Worm (Caenorhabditis elegans) whole organism, L4 larva: ENCODE data around the gene mesp-1.

Experiments
- F37D6.2 ChIP-seq: sonication (generic microtip); optimal IDR thresholded peaks from 2 replicates; lab custom pipeline; 2016; ENCODE audit warnings: mild to moderate bottlenecking, missing genetic modification characterization, missing compliant biosample characterization
- F44E2.7 ChIP-seq: fragments of 200-800 bp; sonication (Bioruptor generic); IDR thresholded peaks from 2 replicates; pipeline ENCODE4 v2.1.2; 2022; ENCODE audit warnings: missing genetic modification characterization, missing compliant biosample characterization
- R02D3.7 ChIP-seq: fragments of 150-350 bp; sonication (generic microtip); optimal IDR thresholded peaks from 3 replicates; lab custom pipeline; 2014; ENCODE audit warnings: missing biosample characterization, missing genetic modification characterization
- T26A8.4 ChIP-seq: fragments of 200-800 bp; sonication (Bioruptor generic); IDR thresholded peaks from 2 replicates; pipeline ENCODE4 v1.3.6; 2022; ENCODE audit warnings: missing genetic modification characterization, missing compliant biosample characterization
- Y48G9A.11 ChIP-seq: fragments of 200-800 bp; sonication (Bioruptor generic); IDR thresholded peaks from 2 replicates; pipeline ENCODE4 v1.3.6; 2022; ENCODE audit warnings: missing genetic modification reagents, missing genetic modification characterization, missing compliant biosample characterization
- Y75B8A.6 ChIP-seq: fragments of 200-800 bp; sonication (Bioruptor generic); IDR thresholded peaks from 2 replicates; pipeline ENCODE4 v1.3.6; 2022; ENCODE audit warnings: missing genetic modification reagents, missing genetic modification characterization, missing compliant biosample characterization
- ZK546.5 ChIP-seq, 2 experiments: sonication (generic microtip); optimal IDR thresholded peaks; 2 replicates each; lab custom pipeline; 2017; ENCODE audit warnings: missing biosample characterization in 2 of 2, missing genetic modification characterization in 2 of 2
- aha-1 ChIP-seq: fragments of 150-350 bp; peaks from one replicate; lab custom pipeline; 2014; ENCODE audit warnings: missing biosample characterization, missing genetic modification characterization
- arid-1 ChIP-seq: fragments of 200-800 bp; sonication (Bioruptor generic); conservative IDR thresholded peaks from 2 replicates; pipeline ENCODE4 v1.3.6; 2022; ENCODE audit warnings: missing genetic modification reagents, missing genetic modification characterization, missing compliant biosample characterization
- attf-4 ChIP-seq: sonication (generic microtip); optimal IDR thresholded peaks from 3 replicates; lab custom pipeline; 2017; ENCODE audit warnings: missing biosample characterization, missing genetic modification characterization
- ceh-20 ChIP-seq: fragments of 200-800 bp; sonication (Bioruptor generic); IDR thresholded peaks from 2 replicates; pipeline ENCODE4 v1.3.6; 2022; ENCODE audit warnings: missing genetic modification reagents, missing genetic modification characterization, missing compliant biosample characterization
- ceh-44 ChIP-seq: fragments of 200-800 bp; sonication (Bioruptor generic); IDR thresholded peaks from 2 replicates; pipeline ENCODE4 v1.3.6; 2022; ENCODE audit warnings: missing genetic modification reagents, missing genetic modification characterization, missing compliant biosample characterization
- ceh-62 ChIP-seq: sonication (generic microtip); optimal IDR thresholded peaks from 2 replicates; lab custom pipeline; 2017; ENCODE audit warnings: missing biosample characterization, missing genetic modification characterization
- cey-2 ChIP-seq: sonication (generic microtip); optimal IDR thresholded peaks from 3 replicates; lab custom pipeline; 2017; ENCODE audit warnings: missing genetic modification characterization, mild to moderate bottlenecking, missing compliant biosample characterization, antibody characterized with exemption, borderline replicate concordance; ENCODE audit not compliant: insufficient read depth
- ctbp-1 ChIP-seq: fragments of 200-800 bp; sonication (Bioruptor generic); IDR thresholded peaks from 2 replicates; pipeline ENCODE4 v1.3.6; 2022; ENCODE audit warnings: missing genetic modification reagents, missing genetic modification characterization, missing compliant biosample characterization
- daf-16 ChIP-seq, 3 experiments: sonication (generic microtip); optimal IDR thresholded peaks; 2 replicates each; lab custom pipeline; 2016 to 2017; ENCODE audit warnings: missing genetic modification characterization in 3 of 3, missing genetic modification reagents in 3 of 3, mild to moderate bottlenecking in 2 of 3, missing compliant biosample characterization in 2 of 3, missing biosample characterization in 1 of 3, moderate library complexity in 1 of 3
- daf-19 ChIP-seq: fragments of 200-800 bp; sonication (Bioruptor generic); conservative IDR thresholded peaks from 2 replicates; pipeline ENCODE4 v1.3.6; 2022; ENCODE audit warnings: missing genetic modification characterization, missing compliant biosample characterization
- dmd-9 ChIP-seq: fragments of 200-800 bp; sonication (Bioruptor generic); IDR thresholded peaks from 2 replicates; pipeline ENCODE4 v1.3.6; 2022; ENCODE audit warnings: missing genetic modification reagents, missing genetic modification characterization, missing compliant biosample characterization
- duxl-1 ChIP-seq: sonication (generic microtip); optimal IDR thresholded peaks from 2 replicates; lab custom pipeline; 2016; ENCODE audit warnings: mild to moderate bottlenecking, missing genetic modification characterization, moderate library complexity, missing compliant biosample characterization; ENCODE audit not compliant: poor library complexity
- egl-43 ChIP-seq: fragments of 200-800 bp; sonication (Bioruptor generic); IDR thresholded peaks from 2 replicates; pipeline ENCODE4 v1.3.6; 2022; ENCODE audit warnings: missing genetic modification reagents, missing genetic modification characterization, missing compliant biosample characterization
- fos-1 ChIP-seq: fragments of 150-350 bp; optimal IDR thresholded peaks from 2 replicates; lab custom pipeline; 2014; ENCODE audit warnings: missing biosample characterization, missing genetic modification characterization
- gei-8 ChIP-seq: fragments of 200-800 bp; sonication (Bioruptor generic); optimal IDR thresholded peaks from 2 replicates; lab custom pipeline; 2018; ENCODE audit warnings: mild to moderate bottlenecking, missing genetic modification characterization, missing compliant biosample characterization
- hlh-11 ChIP-seq: fragments of 200-800 bp; sonication (Bioruptor generic); optimal IDR thresholded peaks from 2 replicates; lab custom pipeline; 2018; ENCODE audit warnings: mild to moderate bottlenecking, missing genetic modification characterization, missing compliant biosample characterization
- jun-1 ChIP-seq: fragments of 150-350 bp; optimal IDR thresholded peaks from 2 replicates; lab custom pipeline; 2014; ENCODE audit warnings: missing biosample characterization, missing genetic modification reagents, missing genetic modification characterization
- lin-1 ChIP-seq: fragments of 200-800 bp; sonication (Bioruptor generic); IDR thresholded peaks from 2 replicates; pipeline ENCODE4 v1.3.6; 2022; ENCODE audit warnings: missing genetic modification reagents, missing genetic modification characterization, missing compliant biosample characterization
- lin-13 ChIP-seq: fragments of 150-350 bp; optimal IDR thresholded peaks from 2 replicates; lab custom pipeline; 2014; ENCODE audit warnings: missing biosample characterization, missing genetic modification reagents, missing genetic modification characterization
- lin-15B ChIP-seq: fragments of 150-350 bp; sonication (generic microtip); optimal IDR thresholded peaks from 3 replicates; lab custom pipeline; 2014; ENCODE audit warnings: missing biosample characterization, missing genetic modification characterization
- lin-38 ChIP-seq: fragments of 200-800 bp; sonication (Bioruptor generic); IDR thresholded peaks from 2 replicates; pipeline ENCODE4 v1.3.6; 2022; ENCODE audit warnings: missing genetic modification reagents, missing genetic modification characterization, missing compliant biosample characterization
- lsy-2 ChIP-seq, 2 experiments: fragments of 150-350 bp in 1 of 2; sonication (generic microtip) in 1 of 2; optimal IDR thresholded peaks; 2 replicates each; lab custom pipeline; 2014 to 2017; ENCODE audit warnings: missing biosample characterization in 2 of 2, missing genetic modification characterization in 2 of 2
- mes-2 ChIP-seq: sonication (generic microtip); optimal IDR thresholded peaks from 2 replicates; lab custom pipeline; 2016; ENCODE audit warnings: missing genotype, mild to moderate bottlenecking, missing genetic modification characterization, missing compliant biosample characterization; ENCODE audit not compliant: poor library complexity, severe bottlenecking
- mxl-2 ChIP-seq: fragments of 200-800 bp; sonication (Bioruptor generic); conservative IDR thresholded peaks from 2 replicates; pipeline ENCODE4 v1.3.6; 2022; ENCODE audit warnings: missing genetic modification reagents, missing genetic modification characterization, missing compliant biosample characterization
- mxl-3 ChIP-seq: fragments of 200-800 bp; sonication (Bioruptor generic); optimal IDR thresholded peaks from 2 replicates; lab custom pipeline; 2018; ENCODE audit warnings: mild to moderate bottlenecking, missing genetic modification characterization, missing compliant biosample characterization
- nhr-102 ChIP-seq: sonication (generic microtip); optimal IDR thresholded peaks from 2 replicates; lab custom pipeline; 2016; ENCODE audit warnings: mild to moderate bottlenecking, missing genetic modification characterization, moderate library complexity, missing compliant biosample characterization
- nhr-111 ChIP-seq: fragments of 200-800 bp; sonication (Bioruptor generic); optimal IDR thresholded peaks from 2 replicates; lab custom pipeline; 2018; ENCODE audit warnings: mild to moderate bottlenecking, missing genetic modification characterization, missing compliant biosample characterization
- nhr-25 ChIP-seq: sonication (generic microtip); optimal IDR thresholded peaks from 2 replicates; lab custom pipeline; 2017; ENCODE audit warnings: missing genetic modification characterization, mild to moderate bottlenecking, missing compliant biosample characterization, antibody characterized with exemption, moderate library complexity, borderline replicate concordance; ENCODE audit not compliant: insufficient read depth
- nhr-41 ChIP-seq: fragments of 200-800 bp; sonication (Bioruptor generic); IDR thresholded peaks from 2 replicates; pipeline ENCODE4 v1.3.6; 2022; ENCODE audit warnings: missing genetic modification reagents, missing genetic modification characterization, missing compliant biosample characterization
- nhr-42 ChIP-seq: fragments of 200-800 bp; sonication (Bioruptor generic); IDR thresholded peaks from 2 replicates; pipeline ENCODE4 v1.3.6; 2022; ENCODE audit warnings: missing genetic modification characterization, missing compliant biosample characterization
- nhr-6 ChIP-seq: fragments of 150-350 bp; optimal IDR thresholded peaks from 2 replicates; lab custom pipeline; 2014; ENCODE audit warnings: missing biosample characterization, missing genetic modification characterization
- nhr-77 ChIP-seq: fragments of 150-350 bp; optimal IDR thresholded peaks from 2 replicates; lab custom pipeline; 2014; ENCODE audit warnings: missing biosample characterization, missing genetic modification characterization
- saeg-2 ChIP-seq: fragments of 200-800 bp; sonication (Bioruptor generic); IDR thresholded peaks from 2 replicates; pipeline ENCODE4 v1.3.6; 2022; ENCODE audit warnings: missing genetic modification reagents, missing genetic modification characterization, missing compliant biosample characterization
- sdz-12 ChIP-seq: fragments of 200-800 bp; sonication (Bioruptor generic); optimal IDR thresholded peaks from 2 replicates; lab custom pipeline; 2018; ENCODE audit warnings: mild to moderate bottlenecking, missing genetic modification characterization, missing compliant biosample characterization
- set-16 ChIP-seq: fragments of 200-800 bp; sonication (Bioruptor generic); IDR thresholded peaks from 2 replicates; pipeline ENCODE4 v1.3.6; 2022; ENCODE audit warnings: missing genetic modification reagents, missing genetic modification characterization, missing compliant biosample characterization
- skn-1 ChIP-seq: fragments of 150-350 bp; optimal IDR thresholded peaks from 2 replicates; lab custom pipeline; 2014; ENCODE audit warnings: missing biosample characterization, missing genetic modification characterization
- tra-1 ChIP-seq: fragments of 200-800 bp; sonication (Bioruptor generic); IDR thresholded peaks from 2 replicates; pipeline ENCODE4 v1.3.6; 2022; ENCODE audit warnings: missing genetic modification reagents, missing genetic modification characterization, missing compliant biosample characterization
- unc-130 ChIP-seq: sonication (generic microtip); optimal IDR thresholded peaks from 2 replicates; lab custom pipeline; 2016; ENCODE audit warnings: missing genetic modification reagents, missing genetic modification characterization, missing compliant biosample characterization
- ztf-7 ChIP-seq: fragments of 150-350 bp; optimal IDR thresholded peaks from 2 replicates; lab custom pipeline; 2014; ENCODE audit warnings: missing biosample characterization, missing genetic modification characterization

Gene mesp-1

ce11 chrIV:8534997-8535414 lies 35.9 kb downstream of the mesp-1 start (continued):
- TF ChIP-seq tra-1 (GFP tag; lab: Robert Waterston, UW) (peak; percentile 40; the same call in 1 of the 2 replicates), F44E2.7 (no peak), hlh-11 (peak; percentile 91), mxl-3 (peak; percentile 64), mes-2 (tag; lab: Kevin White, UChicago) (peak; percentile 2)
- TF ChIP-seq, all 104 proteins: peak for 26

DNA sequence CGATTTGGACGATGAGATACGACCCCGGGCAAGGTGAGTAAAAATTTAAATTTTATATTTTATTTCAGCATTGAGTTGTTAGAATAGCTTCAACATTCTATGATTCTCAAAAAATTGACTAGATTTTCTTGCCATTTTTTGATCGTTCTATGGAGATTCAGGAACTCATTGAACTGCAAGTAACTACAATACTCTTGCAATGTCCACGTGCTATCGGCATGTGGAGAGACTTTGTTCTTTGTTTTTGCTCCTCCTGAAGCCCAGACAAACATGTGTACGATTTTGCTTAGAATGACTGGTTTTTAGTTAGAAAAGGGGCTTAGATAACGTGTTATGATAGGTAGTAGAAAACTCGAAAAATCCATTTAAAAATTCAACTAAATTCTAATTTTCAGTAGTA lies 36.8 kb downstream of the mesp-1 start:
- TF ChIP-seq Y48G9A.11, result no peak
- no peak for TF ChIP-seq ZK546.5 (tag; optimal IDR thresholded peaks at IDR 0.05; lab: Kevin White, UChicago)
- TF ChIP-seq egl-43 (GFP tag; lab: Robert Waterston, UW), result no peak
- TF ChIP-seq nhr-41 (GFP tag; lab: Robert Waterston, UW), result no peak
- no peak for TF ChIP-seq jun-1 (tag; lab: Kevin White, UChicago)
- TF ChIP-seq lin-38 (GFP tag; lab: Robert Waterston, UW), result 0 out of 2 replicates have a peak, but pooled peaks have one; percentile 6
- TF ChIP-seq ceh-62 (tag; lab: Kevin White, UChicago), result no peak
- TF ChIP-seq daf-16 (GFP tag; optimal IDR thresholded peaks at IDR 0.05; lab: Kevin White, UChicago), result no peak
- TF ChIP-seq daf-16 (tag; optimal IDR thresholded peaks at IDR 0.05; lab: Kevin White, UChicago), result peak; percentile 20
- no peak for TF ChIP-seq ceh-20
- peak; percentile 94 for TF ChIP-seq aha-1 (tag; lab: Kevin White, UChicago)
- TF ChIP-seq nhr-6, result no peak
- TF ChIP-seq unc-130 (GFP tag; lab: Kevin White, UChicago), result no peak
- no peak for TF ChIP-seq F37D6.2 (tag; lab: Kevin White, UChicago)

- TF ChIP-seq fos-1 (tag; lab: Kevin White, UChicago) (peak; percentile 6), ceh-20 (no peak), R02D3.7 (tag; lab: Kevin White, UChicago) (no peak), Y75B8A.6 (GFP tag; lab: Robert Waterston, UW) (0 out of 2 replicates have a peak, but pooled peaks have one; percentile 5), mxl-2 (GFP tag; lab: Robert Waterston, UW) (no peak), nhr-42 (no peak), gei-8 (GFP tag; lab: Kevin White, UChicago) (peak; percentile 1), ztf-7 (tag; lab: Kevin White, UChicago) (no peak), duxl-1 (tag; lab: Kevin White, UChicago) (no peak), ceh-44 (GFP tag; lab: Robert Waterston, UW) (no peak), dmd-9 (GFP tag; lab: Robert Waterston, UW) (no peak), lin-15B (tag; lab: Kevin White, UChicago) (no peak), daf-19 (no peak), lin-13 (GFP tag; lab: Kevin White, UChicago) (no peak), daf-16 (GFP tag; optimal IDR thresholded peaks at IDR 0.05; lab: Kevin White, UChicago) (peak in 1 of 2 experiments; percentile 38), daf-16 (tag; optimal IDR thresholded peaks at IDR 0.05; lab: Kevin White, UChicago) (peak; percentile 50), lsy-2 (tag; optimal IDR thresholded peaks at IDR 0.05; lab: Kevin White, UChicago) (peak in 1 of 2 experiments; percentile 20), saeg-2 (GFP tag; lab: Robert Waterston, UW) (no peak), skn-1 (no peak), arid-1 (GFP tag; lab: Robert Waterston, UW) (no peak; the same call in 1 of the 2 replicates), nhr-77 (tag; lab: Kevin White, UChicago) (peak; percentile 10), T26A8.4 (GFP tag; lab: Robert Waterston, UW) (peak; percentile 34; the same call in 1 of the 2 replicates), cey-2 (tag; lab: Kevin White, UChicago) (no peak), nhr-25 (tag; lab: Kevin White, UChicago) (no peak), set-16 (GFP tag; lab: Robert Waterston, UW) (no peak), sdz-12 (GFP tag; lab: Kevin White, UChicago) (no peak), attf-4 (tag; lab: Kevin White, UChicago) (no peak), ctbp-1 (no peak), nhr-102 (no peak), nhr-111 (GFP tag; lab: Kevin White, UChicago) (no peak), lin-1 (GFP tag; lab: Robert Waterston, UW) (peak; percentile 56; the same call in 1 of the 2 replicates)
Measured at ce11 chrIV:8538011-8538658, 39.0 kb downstream of the mesp-1 start.
